Worm (Caenorhabditis elegans) whole organism, young adult: ENCODE measurements around the gene F23F12.13.

Experiments used
- Y95B8A.8 ChIP-seq: fragments of 200-800 bp; sonication (Bioruptor generic); IDR thresholded peaks from 2 replicates; pipeline ENCODE4 v1.3.6; 2022; ENCODE audit warnings: missing genetic modification reagents, missing genetic modification characterization, missing compliant biosample characterization
- ccch-3 ChIP-seq: fragments of 200-800 bp; sonication (Bioruptor generic); optimal IDR thresholded peaks from 2 replicates; lab custom pipeline; 2018; ENCODE audit warnings: mild to moderate bottlenecking, missing genetic modification characterization, missing compliant biosample characterization
- lin-35 ChIP-seq, 3 experiments: fragments of 150-350 bp in 2 of 3; sonication (generic microtip) in 1 of 3; optimal IDR thresholded peaks; 2 replicates each; lab custom pipeline; 2014 to 2018; ENCODE audit warnings: missing biosample characterization in 3 of 3, missing genetic modification characterization in 3 of 3, missing genetic modification reagents in 3 of 3
- mel-28 ChIP-seq: sonication (generic microtip); optimal IDR thresholded peaks from 2 replicates; lab custom pipeline; 2016; ENCODE audit warnings: borderline replicate concordance, mild to moderate bottlenecking, missing genetic modification characterization, missing compliant biosample characterization
- repo-1 ChIP-seq: sonication (generic microtip); optimal IDR thresholded peaks from 2 replicates; lab custom pipeline; 2017; ENCODE audit warnings: mild to moderate bottlenecking, missing genetic modification characterization, missing compliant biosample characterization
- snpc-4 ChIP-seq, 5 experiments: fragments of 150-350 bp in 1 of 5; sonication (generic microtip) in 4 of 5; optimal IDR thresholded peaks; 2 replicates each; lab custom pipeline; 2014 to 2018; ENCODE audit warnings: missing genetic modification characterization in 5 of 5, missing biosample characterization in 3 of 5, antibody characterized with exemption in 2 of 5, mild to moderate bottlenecking in 2 of 5, missing compliant biosample characterization in 2 of 5, missing genotype in 2 of 5, moderate library complexity in 2 of 5, missing genetic modification reagents in 1 of 5
- ztf-3 ChIP-seq: fragments of 200-800 bp; sonication (Bioruptor generic); optimal IDR thresholded peaks from 2 replicates; lab custom pipeline; 2018; ENCODE audit warnings: mild to moderate bottlenecking, missing genetic modification characterization, missing compliant biosample characterization

ce11 chrIII:6454183-6454582, 41.3 kb upstream of the F23F12.13 start, which contains the start of gene jhdm-1:
- TF ChIP-seq Y95B8A.8 (GFP tag; lab: Robert Waterston, UW) (no peak), lin-35 (GFP tag; optimal IDR thresholded peaks at IDR 0.05; lab: Kevin White, UChicago) (no peak), snpc-4 (GFP tag; optimal IDR thresholded peaks at IDR 0.05; lab: Kevin White, UChicago) (no peak), snpc-4 (tag; optimal IDR thresholded peaks at IDR 0.05; lab: Kevin White, UChicago) (no peak), mel-28 (tag; lab: Kevin White, UChicago) (no peak), repo-1 (tag; lab: Kevin White, UChicago) (no peak), ztf-3 (GFP tag; lab: Kevin White, UChicago) (no peak), ccch-3 (GFP tag; lab: Kevin White, UChicago) (no peak)
